Worm (Caenorhabditis elegans): Measurements from ENCODE around the gene K07D4.2.

Gene K07D4.2

ce11 chrII:4090790-4091189 is 45.5 kb upstream of the K07D4.2 start:
- no peak for TF ChIP-seq zag-1 (tag; optimal IDR thresholded peaks at IDR 0.05)
- no peak for TF ChIP-seq mbf-1 (tag; optimal IDR thresholded peaks at IDR 0.05)
- peak; percentile 85 for TF ChIP-seq sma-9 (GFP tag; optimal IDR thresholded peaks at IDR 0.05)
- TF ChIP-seq sma-9 (tag; optimal IDR thresholded peaks at IDR 0.05): no peak
- TF ChIP-seq fos-1 (tag; optimal IDR thresholded peaks at IDR 0.05): no peak
- no peak for TF ChIP-seq lin-39 (tag; optimal IDR thresholded peaks at IDR 0.05)
- TF ChIP-seq mdl-1 (tag; optimal IDR thresholded peaks at IDR 0.05): no peak
- TF ChIP-seq lin-13 (GFP tag; optimal IDR thresholded peaks at IDR 0.05): no peak
- no peak for TF ChIP-seq ZK546.5 (tag; optimal IDR thresholded peaks at IDR 0.05)
- no peak for TF ChIP-seq F13H6.1 (tag; optimal IDR thresholded peaks at IDR 0.05)
- TF ChIP-seq nhr-21 (tag; optimal IDR thresholded peaks at IDR 0.05): peak; percentile 54
- no peak for TF ChIP-seq blmp-1 (tag; optimal IDR thresholded peaks at IDR 0.05; ENCODE audit: insufficient read depth)
- no peak for TF ChIP-seq aly-2 (tag; optimal IDR thresholded peaks at IDR 0.05)
- peak; percentile 59 for TF ChIP-seq ama-1 (optimal IDR thresholded peaks at IDR 0.05)
- peak; percentile 6 for TF ChIP-seq sma-3 (GFP tag; optimal IDR thresholded peaks at IDR 0.05)
- no peak for TF ChIP-seq ceh-82 (tag; optimal IDR thresholded peaks at IDR 0.05)
- no peak for TF ChIP-seq unc-39 (tag; optimal IDR thresholded peaks at IDR 0.05)
- TF ChIP-seq sem-4 (tag; optimal IDR thresholded peaks at IDR 0.05): no peak
- no peak for TF ChIP-seq ztf-4 (tag; optimal IDR thresholded peaks at IDR 0.05)
- TF ChIP-seq nhr-6 (tag; optimal IDR thresholded peaks at IDR 0.05): no peak
- no peak for TF ChIP-seq lin-11 (tag; optimal IDR thresholded peaks at IDR 0.05)
- no peak for TF ChIP-seq skn-1 (tag; optimal IDR thresholded peaks at IDR 0.05)
- no peak for TF ChIP-seq peb-1 (tag; optimal IDR thresholded peaks at IDR 0.05)
- no peak for TF ChIP-seq snpc-4 (tag; optimal IDR thresholded peaks at IDR 0.05)
- no peak for TF ChIP-seq C34F6.9 (tag; optimal IDR thresholded peaks at IDR 0.05)
- TF ChIP-seq elt-1 (tag; optimal IDR thresholded peaks at IDR 0.05): no peak
- TF ChIP-seq unc-62 (GFP tag; optimal IDR thresholded peaks at IDR 0.05): no peak
- no peak for TF ChIP-seq Y55F3AM.14 (GFP tag; optimal IDR thresholded peaks at IDR 0.05)
- TF ChIP-seq nhr-77 (tag; optimal IDR thresholded peaks at IDR 0.05): no peak
- TF ChIP-seq ceh-16 (tag; optimal IDR thresholded peaks at IDR 0.05): no peak
- TF ChIP-seq mab-5 (tag; optimal IDR thresholded peaks at IDR 0.05): no peak
- TF ChIP-seq egl-27 (tag; optimal IDR thresholded peaks at IDR 0.05): no peak
- peak; percentile 18 for TF ChIP-seq gmeb-1 (tag; optimal IDR thresholded peaks at IDR 0.05)
- peak; percentile 47 for TF ChIP-seq nhr-129 (tag; optimal IDR thresholded peaks at IDR 0.05)
- TF ChIP-seq dmd-4 (tag; optimal IDR thresholded peaks at IDR 0.05): no peak
- TF ChIP-seq crh-2 (tag; optimal IDR thresholded peaks at IDR 0.05): no peak
- no peak for TF ChIP-seq alr-1 (tag; optimal IDR thresholded peaks at IDR 0.05)
- TF ChIP-seq ztf-1 (GFP tag; conservative IDR thresholded peaks at IDR 0.05): no peak
- TF ChIP-seq nhr-12 (tag; optimal IDR thresholded peaks at IDR 0.05): no peak
- no peak for TF ChIP-seq nhr-237 (tag; optimal IDR thresholded peaks at IDR 0.05)
- TF ChIP-seq lsy-2 (tag; optimal IDR thresholded peaks at IDR 0.05): no peak
- TF ChIP-seq nhr-25 (tag; optimal IDR thresholded peaks at IDR 0.05): no peak
- TF ChIP-seq R02D3.7 (tag; optimal IDR thresholded peaks at IDR 0.05): no peak
- TF ChIP-seq ztf-11 (tag; optimal IDR thresholded peaks at IDR 0.05): no peak
- TF ChIP-seq nhr-23 (tag; optimal IDR thresholded peaks at IDR 0.05): no peak
- no peak for TF ChIP-seq unc-55 (GFP tag; optimal IDR thresholded peaks at IDR 0.05)
- TF ChIP-seq nhr-10 (tag; optimal IDR thresholded peaks at IDR 0.05): no peak
- TF ChIP-seq elt-3 (tag; optimal IDR thresholded peaks at IDR 0.05): no peak
- no peak for TF ChIP-seq nhr-11 (tag; optimal IDR thresholded peaks at IDR 0.05)

DNA sequence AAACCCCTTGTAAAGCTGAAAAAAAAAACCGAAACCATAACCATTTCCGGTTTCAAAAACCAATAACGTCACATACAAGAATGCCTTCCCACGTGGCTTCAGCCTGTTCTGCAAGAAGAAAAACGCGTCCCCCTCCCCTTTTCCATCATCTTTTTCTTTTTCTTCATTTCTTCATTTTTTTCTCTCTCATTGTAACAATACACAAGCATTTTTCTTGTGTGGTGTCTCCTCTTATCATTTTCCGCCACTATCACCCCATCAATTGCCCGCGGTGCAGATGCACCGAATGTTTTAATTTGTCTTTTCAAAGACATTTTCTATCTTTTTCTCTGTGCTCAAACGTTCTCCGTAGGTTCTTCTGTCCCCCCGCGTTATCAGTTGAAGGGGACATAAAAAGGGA is 43.9 kb upstream of the K07D4.2 start:
- TF ChIP-seq elt-1 (tag; optimal IDR thresholded peaks at IDR 0.05): no peak
- TF ChIP-seq nhr-23 (tag; optimal IDR thresholded peaks at IDR 0.05): no peak
- peak; percentile 29 to 64 for TF ChIP-seq mdl-1 (tag; optimal IDR thresholded peaks at IDR 0.05)
- TF ChIP-seq skn-1 (tag; optimal IDR thresholded peaks at IDR 0.05): no peak
- TF ChIP-seq nhr-77 (tag; optimal IDR thresholded peaks at IDR 0.05): no peak
- no peak for TF ChIP-seq alr-1 (tag; optimal IDR thresholded peaks at IDR 0.05)
- no peak for TF ChIP-seq snpc-4 (tag; optimal IDR thresholded peaks at IDR 0.05)
- TF ChIP-seq ama-1 (optimal IDR thresholded peaks at IDR 0.05): no peak
- peak; percentile 43 for TF ChIP-seq nhr-6 (tag; optimal IDR thresholded peaks at IDR 0.05)
- TF ChIP-seq ceh-82 (tag; optimal IDR thresholded peaks at IDR 0.05): no peak
- TF ChIP-seq sma-9 (GFP tag; optimal IDR thresholded peaks at IDR 0.05): peak; percentile 100
- no peak for TF ChIP-seq sma-9 (tag; optimal IDR thresholded peaks at IDR 0.05)
- peak; percentile 96 for TF ChIP-seq fos-1 (tag; optimal IDR thresholded peaks at IDR 0.05)
- TF ChIP-seq crh-2 (tag; optimal IDR thresholded peaks at IDR 0.05): peak; percentile 89
- TF ChIP-seq gmeb-1 (tag; optimal IDR thresholded peaks at IDR 0.05): peak; percentile 74
- TF ChIP-seq nhr-129 (tag; optimal IDR thresholded peaks at IDR 0.05): peak; percentile 60
- TF ChIP-seq aly-2 (tag; optimal IDR thresholded peaks at IDR 0.05): no peak
- peak; percentile 42 for TF ChIP-seq sem-4 (tag; optimal IDR thresholded peaks at IDR 0.05)
- TF ChIP-seq blmp-1 (tag; optimal IDR thresholded peaks at IDR 0.05; ENCODE audit: insufficient read depth): peak; percentile 71
- TF ChIP-seq sma-3 (GFP tag; optimal IDR thresholded peaks at IDR 0.05): peak; percentile 58
- peak; percentile 89 for TF ChIP-seq F13H6.1 (tag; optimal IDR thresholded peaks at IDR 0.05)
- TF ChIP-seq egl-27 (tag; optimal IDR thresholded peaks at IDR 0.05): peak; percentile 73
- peak; percentile 86 for TF ChIP-seq nhr-25 (tag; optimal IDR thresholded peaks at IDR 0.05)
- peak; percentile 22 for TF ChIP-seq ztf-4 (tag; optimal IDR thresholded peaks at IDR 0.05)
- no peak for TF ChIP-seq nhr-10 (tag; optimal IDR thresholded peaks at IDR 0.05)
- TF ChIP-seq nhr-21 (tag; optimal IDR thresholded peaks at IDR 0.05): peak; percentile 84
- TF ChIP-seq nhr-11 (tag; optimal IDR thresholded peaks at IDR 0.05): no peak
- TF ChIP-seq lin-39 (tag; optimal IDR thresholded peaks at IDR 0.05): no peak
- TF ChIP-seq lin-13 (GFP tag; optimal IDR thresholded peaks at IDR 0.05): peak; percentile 60
- peak in 1 of 2 experiments; percentile 71 for TF ChIP-seq lsy-2 (tag; optimal IDR thresholded peaks at IDR 0.05)
- no peak for TF ChIP-seq ZK546.5 (tag; optimal IDR thresholded peaks at IDR 0.05)
- no peak for TF ChIP-seq mbf-1 (tag; optimal IDR thresholded peaks at IDR 0.05)
- peak; percentile 11 for TF ChIP-seq mab-5 (tag; optimal IDR thresholded peaks at IDR 0.05)
- no peak for TF ChIP-seq dmd-4 (tag; optimal IDR thresholded peaks at IDR 0.05)
- TF ChIP-seq C34F6.9 (tag; optimal IDR thresholded peaks at IDR 0.05): peak; percentile 30
- TF ChIP-seq unc-39 (tag; optimal IDR thresholded peaks at IDR 0.05): no peak

All from whole organism, L2 larva.